Worm (Caenorhabditis elegans) whole organism, early embryonic: ENCODE measurements around the gene F25H9.2.

Experiments
- flt-1 ChIP-seq: fragments of 200-800 bp; sonication (Bioruptor generic); IDR thresholded peaks from 2 replicates; pipeline ENCODE4 v1.3.6; 2022; ENCODE audit warnings: missing genetic modification characterization, missing compliant biosample characterization
- hmg-4 ChIP-seq: fragments of 200-800 bp; sonication (Bioruptor generic); optimal IDR thresholded peaks from 2 replicates; lab custom pipeline; 2018; ENCODE audit warnings: mild to moderate bottlenecking, missing genetic modification characterization, missing compliant biosample characterization
- hnd-1 ChIP-seq: sonication (generic microtip); optimal IDR thresholded peaks from 2 replicates; lab custom pipeline; 2016; ENCODE audit warnings: missing genetic modification characterization, missing compliant biosample characterization
- tbx-11 ChIP-seq: fragments of 200-800 bp; sonication (Bioruptor generic); IDR thresholded peaks from 2 replicates; pipeline ENCODE4 v1.3.6; 2022; ENCODE audit warnings: missing genetic modification characterization, missing compliant biosample characterization
- tra-4 ChIP-seq: sonication (generic microtip); optimal IDR thresholded peaks from 2 replicates; lab custom pipeline; 2017; ENCODE audit warnings: missing genetic modification characterization, missing compliant biosample characterization

DNA sequence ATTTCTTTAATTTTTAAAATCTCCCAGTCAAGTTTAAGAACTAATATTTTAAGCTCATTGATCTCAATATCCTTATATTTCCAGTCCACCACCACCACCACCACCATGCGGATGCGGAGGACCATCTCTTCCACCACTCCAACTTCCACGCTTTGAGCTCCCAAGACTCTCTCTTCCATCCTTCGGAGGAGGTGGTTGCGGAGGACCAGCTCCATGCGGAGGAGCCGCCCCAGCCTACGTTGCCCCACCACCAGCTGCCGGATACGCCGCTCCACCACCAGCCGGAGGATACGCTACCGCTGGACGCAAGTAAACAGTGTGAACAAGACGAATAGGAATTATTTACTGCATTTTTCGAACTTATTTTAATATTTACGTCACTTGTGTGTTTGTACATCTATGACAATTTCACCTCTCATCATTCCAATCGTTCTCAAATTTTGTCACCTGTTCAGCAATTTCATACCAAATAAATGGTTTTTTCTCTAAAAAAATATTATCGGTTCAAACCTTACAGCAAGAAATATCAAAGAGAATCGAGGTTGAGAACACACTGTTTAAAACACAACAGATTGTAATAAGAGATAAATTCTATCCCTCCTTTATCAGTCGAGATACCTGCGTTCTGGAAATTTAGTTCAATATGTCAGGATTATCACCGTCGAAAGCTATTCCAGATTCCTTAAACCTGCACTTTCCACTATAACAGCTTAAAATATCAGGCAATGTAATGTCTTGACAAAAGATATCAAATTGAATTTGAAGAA lies 46.5 kb upstream of the F25H9.2 start:
- TF ChIP-seq tra-4 = no peak
- no peak for TF ChIP-seq hmg-4
- TF ChIP-seq hnd-1 = no peak
- no peak for TF ChIP-seq tbx-11 (GFP tag; lab: Robert Waterston, UW)
- no peak for TF ChIP-seq flt-1 (GFP tag; lab: Robert Waterston, UW)
